Fruit fly (Drosophila melanogaster) whole organism, adult: ENCODE measurements around the gene CG32425.
A peak's percentile ranks its signal among the peaks of the same experiment; 100 is the strongest.

ENCODE experiments used
- CG11617 ChIP-seq: fragments of 200-800 bp; sonication (Bioruptor generic); optimal IDR thresholded peaks from 2 replicates; lab custom pipeline; 2017; ENCODE audit warnings: mild to moderate bottlenecking, missing biosample characterization, missing genetic modification reagents, missing genetic modification characterization
- CG12768 ChIP-seq: fragments of 200-800 bp; sonication (Bioruptor generic); optimal IDR thresholded peaks from 2 replicates; lab custom pipeline; 2017; ENCODE audit warnings: missing biosample characterization, missing genetic modification characterization, mild to moderate bottlenecking, moderate library complexity, missing genetic modification reagents
- CG14711 ChIP-seq: fragments of 200-800 bp; sonication (Bioruptor generic); optimal IDR thresholded peaks from 2 replicates; lab custom pipeline; 2018; ENCODE audit warnings: missing biosample characterization, mild to moderate bottlenecking, missing genetic modification characterization, moderate library complexity
- CG1620 ChIP-seq: fragments of 200-800 bp; sonication (Bioruptor generic); optimal IDR thresholded peaks from 2 replicates; lab custom pipeline; 2016; ENCODE audit warnings: missing biosample characterization, missing genetic modification characterization
- CG33017 ChIP-seq: fragments of 200-800 bp; sonication (Bioruptor generic); optimal IDR thresholded peaks from 2 replicates; lab custom pipeline; 2018; ENCODE audit warnings: missing biosample characterization, mild to moderate bottlenecking, missing genetic modification characterization, moderate library complexity
- CG5204 ChIP-seq: fragments of 200-800 bp; sonication (Bioruptor generic); optimal IDR thresholded peaks from 2 replicates; lab custom pipeline; 2016; ENCODE audit warnings: missing biosample characterization, missing genetic modification characterization
- CG7045 ChIP-seq: fragments of 200-800 bp; sonication (Bioruptor generic); optimal IDR thresholded peaks from 2 replicates; lab custom pipeline; 2017; ENCODE audit warnings: missing biosample characterization, mild to moderate bottlenecking, missing genetic modification characterization
- CG7101 ChIP-seq: fragments of 200-800 bp; sonication (Bioruptor generic); optimal IDR thresholded peaks from 2 replicates; lab custom pipeline; 2018; ENCODE audit warnings: missing biosample characterization, mild to moderate bottlenecking, missing genetic modification characterization, moderate library complexity
- Clk ChIP-seq: fragments of 200-800 bp; sonication (Bioruptor generic); optimal IDR thresholded peaks from 2 replicates; lab custom pipeline; 2017; ENCODE audit warnings: missing biosample characterization, missing genetic modification characterization
- Crg-1 ChIP-seq: fragments of 200-800 bp; sonication (Bioruptor generic); optimal IDR thresholded peaks from 2 replicates; lab custom pipeline; 2016; ENCODE audit warnings: missing biosample characterization, missing genetic modification characterization
- Hr96 ChIP-seq: fragments of 200-800 bp; sonication (Bioruptor generic); optimal IDR thresholded peaks from 2 replicates; lab custom pipeline; 2016; ENCODE audit warnings: missing biosample characterization, missing genetic modification characterization
- Mnt ChIP-seq: fragments of 200-800 bp; sonication (Bioruptor generic); optimal IDR thresholded peaks from 2 replicates; lab custom pipeline; 2016; ENCODE audit warnings: missing biosample characterization, mild to moderate bottlenecking, missing genetic modification characterization
- bab1 ChIP-seq: fragments of 200-800 bp; sonication (Bioruptor generic); optimal IDR thresholded peaks from 3 replicates; lab custom pipeline; 2019; ENCODE audit warnings: missing biosample characterization, mild to moderate bottlenecking, missing genetic modification characterization, moderate library complexity
- cic ChIP-seq: fragments of 200-800 bp; sonication (Bioruptor generic); optimal IDR thresholded peaks from 2 replicates; lab custom pipeline; 2017; ENCODE audit warnings: missing biosample characterization, mild to moderate bottlenecking, missing genetic modification characterization, moderate library complexity
- cnc ChIP-seq, 2 experiments: fragments of >200 bp; optimal IDR thresholded peaks; 2 replicates each; lab custom pipeline; 2017
- kay ChIP-seq: fragments of 200-800 bp; sonication (Bioruptor generic); peaks from one replicate; lab custom pipeline; 2016; ENCODE audit warnings: missing biosample characterization, missing genetic modification characterization, borderline replicate concordance
- ovo ChIP-seq: fragments of 200-800 bp; sonication (Bioruptor generic); optimal IDR thresholded peaks from 2 replicates; lab custom pipeline; 2016; ENCODE audit warnings: missing biosample characterization, missing genetic modification characterization
- pad ChIP-seq: fragments of 200-800 bp; sonication (Bioruptor generic); optimal IDR thresholded peaks from 3 replicates; lab custom pipeline; 2017; ENCODE audit warnings: missing biosample characterization, missing genetic modification characterization, mild to moderate bottlenecking, moderate library complexity, missing genetic modification reagents
- tj ChIP-seq: fragments of 200-800 bp; sonication (Bioruptor generic); optimal IDR thresholded peaks from 3 replicates; lab custom pipeline; 2017; ENCODE audit warnings: missing biosample characterization, mild to moderate bottlenecking, missing genetic modification characterization, moderate library complexity
- toe ChIP-seq: fragments of 200-800 bp; sonication (Bioruptor generic); optimal IDR thresholded peaks from 2 replicates; lab custom pipeline; 2016; ENCODE audit warnings: missing biosample characterization, missing genetic modification characterization

CG32425 gene

dm6 chr3L:20525743-20526142, 28.6 kb downstream of the CG32425 start:
- TF ChIP-seq Crg-1, result no peak
- TF ChIP-seq tj (GFP tag; lab: Kevin White, UChicago), result no peak
- TF ChIP-seq CG14711, result no peak
- TF ChIP-seq CG1620 (GFP tag; lab: Kevin White, UChicago), result no peak
- no peak for TF ChIP-seq CG5204 (GFP tag; lab: Kevin White, UChicago)
- TF ChIP-seq CG7045 (GFP tag; lab: Kevin White, UChicago), result no peak
- TF ChIP-seq Clk (GFP tag; lab: Kevin White, UChicago), result no peak
- TF ChIP-seq kay (GFP tag; lab: Kevin White, UChicago), result no peak
- no peak for TF ChIP-seq CG33017

- no peak for TF ChIP-seq pad (GFP tag; lab: Kevin White, UChicago)
Measured at dm6 chr3L:20526143-20526195, 28.8 kb downstream of the CG32425 start, which contains the start of gene Pss. Pss (minus strand) TSS chr3L:20526174.

DNA sequence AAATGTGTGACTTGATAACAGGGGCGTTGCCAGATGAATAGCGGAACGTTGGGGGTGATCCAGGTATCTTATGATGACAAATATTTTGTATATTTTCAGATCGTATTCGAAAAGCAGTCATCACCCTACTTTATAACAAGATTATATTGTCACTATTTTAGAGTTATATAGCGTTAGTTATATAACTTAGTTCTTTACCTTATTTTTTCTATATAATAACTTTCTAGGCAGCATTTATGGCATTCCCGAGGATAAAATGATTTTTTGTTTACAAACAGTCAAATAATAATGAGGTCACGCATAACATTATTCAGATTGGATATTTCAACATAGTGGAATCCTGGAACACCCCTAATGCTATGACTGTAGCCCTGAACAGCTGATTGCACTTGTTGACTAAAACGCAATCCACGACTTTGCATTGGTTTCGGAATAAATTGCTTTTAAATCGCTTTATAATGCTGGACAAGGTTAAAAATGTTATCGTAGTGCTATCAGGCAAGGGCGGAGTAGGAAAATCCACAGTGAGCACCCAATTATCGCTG, 29.1 kb downstream of the CG32425 start, which contains the start of gene Nubp2:
Gene Nubp2 (plus strand): TSS at position 381 of the 545 bp plus-strand sequence.
- TF ChIP-seq kay (GFP tag; lab: Kevin White, UChicago) (peak; percentile 58), CG5204 (GFP tag; lab: Kevin White, UChicago) (peak; percentile 96), ovo (GFP tag; lab: Kevin White, UChicago) (peak; percentile 91), CG33017 (peak; percentile 88), bab1 (GFP tag; lab: Kevin White, UChicago) (peak; percentile 96), CG1620 (GFP tag; lab: Kevin White, UChicago) (peak; percentile 97), CG11617 (GFP tag; lab: Kevin White, UChicago) (peak; percentile 96), cic (peak; percentile 68), Crg-1 (peak; percentile 91), Clk (GFP tag; lab: Kevin White, UChicago) (peak; percentile 90), tj (GFP tag; lab: Kevin White, UChicago) (peak; percentile 87), CG7045 (GFP tag; lab: Kevin White, UChicago) (peak; percentile 96), CG14711 (peak; percentile 88), cnc (optimal IDR thresholded peaks at IDR 0.05; lab: Kevin White, UChicago) (no peak), CG7101 (tag; lab: Kevin White, UChicago) (peak; percentile 94), CG12768 (GFP tag; lab: Kevin White, UChicago) (peak; percentile 93), toe (GFP tag; lab: Kevin White, UChicago) (peak; percentile 98), Hr96 (GFP tag; lab: Kevin White, UChicago) (peak; percentile 94), pad (GFP tag; lab: Kevin White, UChicago) (peak; percentile 86), Mnt (peak; percentile 92)

DNA sequence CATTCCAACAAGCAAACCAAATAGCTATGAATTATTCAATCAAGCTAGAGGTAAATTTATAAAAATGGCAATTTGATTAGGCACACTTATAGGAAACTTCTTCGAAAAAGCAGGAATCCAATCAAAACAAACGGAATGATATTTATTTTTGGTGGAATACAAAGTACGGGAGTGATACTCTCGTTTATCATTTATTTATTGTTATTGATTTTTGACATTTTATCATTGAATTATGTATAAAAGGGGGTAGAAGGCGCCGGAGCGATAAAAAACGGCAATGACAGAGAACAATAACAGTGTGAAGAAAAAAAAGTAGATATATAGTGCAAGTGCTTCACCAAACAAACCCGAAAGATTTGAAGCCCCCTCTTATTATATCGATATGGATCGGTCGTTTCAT, 32.8 kb downstream of the CG32425 start:
- TF ChIP-seq CG12768 (GFP tag; lab: Kevin White, UChicago), result no peak
- no peak for TF ChIP-seq Hr96 (GFP tag; lab: Kevin White, UChicago)
- no peak for TF ChIP-seq CG11617 (GFP tag; lab: Kevin White, UChicago)
- no peak for TF ChIP-seq Mnt
- TF ChIP-seq kay (GFP tag; lab: Kevin White, UChicago), result peak; percentile 76

DNA sequence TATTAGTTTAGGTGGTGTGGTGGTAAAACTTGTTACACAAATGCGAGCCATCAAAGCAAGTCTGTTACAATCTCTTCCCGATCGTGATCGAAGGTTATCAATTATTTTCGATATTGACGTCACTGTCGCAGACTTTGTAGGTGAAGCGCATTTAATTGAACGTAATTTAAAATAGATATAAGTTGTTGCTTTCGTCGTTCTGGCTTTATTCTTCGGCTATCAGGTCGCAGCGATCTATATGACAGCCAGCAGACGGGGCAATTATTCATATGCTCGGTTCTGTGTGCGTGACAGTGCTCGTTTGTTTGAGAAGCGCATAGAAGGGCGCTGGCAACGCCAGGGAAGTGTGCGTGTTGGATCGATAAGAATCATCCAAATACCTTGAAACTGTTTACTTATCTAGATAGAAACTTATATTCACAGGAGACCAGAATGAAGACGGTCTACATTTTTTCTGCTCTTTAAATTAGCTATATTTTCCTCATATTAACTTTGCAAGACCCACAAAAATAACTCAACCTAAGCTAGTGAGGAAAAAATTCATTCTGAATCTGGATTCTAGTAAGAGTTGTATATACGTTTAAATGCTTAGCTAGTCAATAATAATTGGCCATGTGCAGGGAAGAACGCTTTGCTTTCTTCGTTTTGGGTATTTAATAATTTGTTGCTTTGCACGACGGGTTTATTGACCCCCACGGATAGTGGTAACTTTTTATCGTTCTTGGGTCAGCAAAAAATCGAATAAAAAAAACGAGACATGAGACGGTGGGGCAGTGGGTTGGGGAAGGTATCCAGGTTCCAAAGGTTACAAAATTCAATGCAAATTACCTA, 33.4 kb downstream of the CG32425 start:
- TF ChIP-seq Crg-1 (no peak), tj (GFP tag; lab: Kevin White, UChicago) (peak; percentile 94), ovo (GFP tag; lab: Kevin White, UChicago) (no peak)

- TF ChIP-seq Hr96 (GFP tag; lab: Kevin White, UChicago) (no peak), pad (GFP tag; lab: Kevin White, UChicago) (no peak), toe (GFP tag; lab: Kevin White, UChicago) (no peak), bab1 (GFP tag; lab: Kevin White, UChicago) (no peak), cnc (optimal IDR thresholded peaks at IDR 0.05; lab: Kevin White, UChicago) (no peak), kay (GFP tag; lab: Kevin White, UChicago) (no peak), Clk (GFP tag; lab: Kevin White, UChicago) (no peak), CG33017 (no peak), CG5204 (GFP tag; lab: Kevin White, UChicago) (no peak), tj (GFP tag; lab: Kevin White, UChicago) (no peak), CG7101 (tag; lab: Kevin White, UChicago) (no peak), Crg-1 (no peak), CG7045 (GFP tag; lab: Kevin White, UChicago) (no peak), CG14711 (no peak), CG1620 (GFP tag; lab: Kevin White, UChicago) (no peak), CG11617 (GFP tag; lab: Kevin White, UChicago) (no peak), Mnt (no peak), ovo (GFP tag; lab: Kevin White, UChicago) (no peak)
Measured at dm6 chr3L:20531257-20531656, 34.1 kb downstream of the CG32425 start.

- no peak for TF ChIP-seq ovo (GFP tag; lab: Kevin White, UChicago)
- TF ChIP-seq tj (GFP tag; lab: Kevin White, UChicago), result peak; percentile 65
Measured at dm6 chr3L:20533409-20533808, 36.3 kb downstream of the CG32425 start, which contains the start of gene CG13250. CG13250 (plus strand) TSS chr3L:20533709.
